Worm (Caenorhabditis elegans) whole organism, late embryonic: ENCODE results near the gene cyp-14A4.

Experiments
- nfya-1 ChIP-seq: sonication (generic microtip); optimal IDR thresholded peaks from 2 replicates; lab custom pipeline; 2017; ENCODE audit warnings: missing genetic modification characterization, mild to moderate bottlenecking, missing compliant biosample characterization, antibody characterized with exemption, moderate library complexity
- pax-1 ChIP-seq: fragments of 150-350 bp; optimal IDR thresholded peaks from 2 replicates; lab custom pipeline; 2014; ENCODE audit warnings: missing biosample characterization, missing genetic modification characterization

- TF ChIP-seq nfya-1 (peak; percentile 30), pax-1 (tag; lab: Kevin White, UChicago) (no peak)
These were observed 27.8 kb upstream of the cyp-14A4 start, which contains the start of gene F46G10.1 for ce11 chrX:13311641-13312423.
